Fruit fly (Drosophila melanogaster) whole organism, embryonic: Measurements from ENCODE around the gene CG11843.
A peak's percentile ranks its signal among the peaks of the same experiment; 100 is the strongest.

Experiments
- Aef1 ChIP-seq: fragments of 200-800 bp; sonication (Bioruptor generic); IDR thresholded peaks from 3 replicates; pipeline ENCODE4 v1.3.6; 2022; ENCODE audit warnings: missing biosample characterization, missing genetic modification characterization
- Antp ChIP-seq: fragments of 200-800 bp; sonication (Bioruptor generic); optimal IDR thresholded peaks from 3 replicates; lab custom pipeline; 2016; ENCODE audit warnings: missing biosample characterization, missing genetic modification characterization
- CG10209 ChIP-seq: fragments of 200-800 bp; sonication (Bioruptor generic); optimal IDR thresholded peaks from 3 replicates; lab custom pipeline; 2017; ENCODE audit warnings: missing biosample characterization, mild to moderate bottlenecking, missing genetic modification characterization, missing genetic modification reagents
- CG1233 ChIP-seq: fragments of 200-800 bp; sonication (Bioruptor generic); optimal IDR thresholded peaks from 4 replicates; lab custom pipeline; 2018; ENCODE audit warnings: missing biosample characterization, mild to moderate bottlenecking, missing genetic modification characterization
- CG12659 ChIP-seq: fragments of 200-800 bp; sonication (Bioruptor generic); optimal IDR thresholded peaks from 3 replicates; lab custom pipeline; 2017; ENCODE audit warnings: mild to moderate bottlenecking, missing biosample characterization, missing genetic modification reagents, missing genetic modification characterization
- CG13775 ChIP-seq: fragments of 200-800 bp; sonication (Bioruptor generic); optimal IDR thresholded peaks from 3 replicates; lab custom pipeline; 2017; ENCODE audit warnings: missing biosample characterization, mild to moderate bottlenecking, missing genetic modification characterization
- CG14050 ChIP-seq: fragments of 200-800 bp; sonication (Bioruptor generic); IDR thresholded peaks from 3 replicates; pipeline ENCODE4 v1.3.6; 2022; ENCODE audit warnings: missing biosample characterization, missing genetic modification characterization
- CG15479 ChIP-seq: fragments of 200-800 bp; sonication (Bioruptor generic); optimal IDR thresholded peaks from 3 replicates; lab custom pipeline; 2019; ENCODE audit warnings: missing biosample characterization, mild to moderate bottlenecking, missing genetic modification characterization, moderate library complexity
- CG16813 ChIP-seq: fragments of 200-800 bp; sonication (Bioruptor generic); IDR thresholded peaks from 3 replicates; pipeline ENCODE4 v1.3.6; 2022; ENCODE audit warnings: missing biosample characterization, missing genetic modification characterization; ENCODE audit not compliant: partially characterized antibody
- CG2120 ChIP-seq: fragments of 200-800 bp; sonication (Bioruptor generic); optimal IDR thresholded peaks from 3 replicates; lab custom pipeline; 2016; ENCODE audit warnings: missing biosample characterization, missing genetic modification characterization
- CG3065 ChIP-seq: fragments of 200-800 bp; sonication (Bioruptor generic); optimal IDR thresholded peaks from 2 replicates; lab custom pipeline; 2016; ENCODE audit warnings: missing biosample characterization, missing genetic modification characterization
- CG32532 ChIP-seq: fragments of 200-800 bp; sonication (Bioruptor generic); IDR thresholded peaks from 2 replicates; pipeline ENCODE4 v1.3.6; 2022; ENCODE audit warnings: missing biosample characterization, missing genetic modification characterization
- CG32767 ChIP-seq: fragments of 200-800 bp; sonication (Bioruptor generic); IDR thresholded peaks from 2 replicates; pipeline ENCODE4 v1.3.6; 2022; ENCODE audit warnings: missing biosample characterization, missing genetic modification characterization
- CG3281 ChIP-seq: fragments of 200-800 bp; sonication (Bioruptor generic); optimal IDR thresholded peaks from 3 replicates; lab custom pipeline; 2017; ENCODE audit warnings: missing biosample characterization, mild to moderate bottlenecking, missing genetic modification characterization
- CG33557 ChIP-seq: fragments of 200-800 bp; sonication (Bioruptor generic); optimal IDR thresholded peaks from 2 replicates; lab custom pipeline; 2019; ENCODE audit warnings: missing biosample characterization, mild to moderate bottlenecking, missing genetic modification characterization, moderate library complexity
- CG6813 ChIP-seq: fragments of 200-800 bp; sonication (Bioruptor generic); optimal IDR thresholded peaks from 2 replicates; lab custom pipeline; 2017; ENCODE audit warnings: missing biosample characterization, missing genetic modification characterization, mild to moderate bottlenecking, moderate library complexity, missing genetic modification reagents
- CG7987 ChIP-seq: fragments of 200-800 bp; sonication (Bioruptor generic); optimal IDR thresholded peaks from 2 replicates; lab custom pipeline; 2018; ENCODE audit warnings: missing biosample characterization, mild to moderate bottlenecking, missing genetic modification characterization, moderate library complexity
- CG8281 ChIP-seq: fragments of 200-800 bp; sonication (Bioruptor generic); optimal IDR thresholded peaks from 2 replicates; lab custom pipeline; 2018; ENCODE audit warnings: missing biosample characterization, mild to moderate bottlenecking, missing genetic modification characterization, moderate library complexity
- CG8765 ChIP-seq: fragments of 200-800 bp; sonication (Bioruptor generic); IDR thresholded peaks from 2 replicates; pipeline ENCODE4 v1.3.6; 2022; ENCODE audit warnings: missing biosample characterization, missing genetic modification characterization
- Dip3 ChIP-seq: fragments of 200-800 bp; sonication (Bioruptor generic); optimal IDR thresholded peaks from 3 replicates; lab custom pipeline; 2016; ENCODE audit warnings: missing biosample characterization, missing genetic modification characterization
- GATAe ChIP-seq: fragments of 200-800 bp; sonication (Bioruptor generic); conservative IDR thresholded peaks from 2 replicates; pipeline ENCODE4 v1.3.6; 2022; ENCODE audit warnings: missing biosample characterization, missing genetic modification characterization
- Hr51 ChIP-seq, 2 experiments: fragments of 200-800 bp; sonication (Bioruptor generic); optimal IDR thresholded peaks; 2 replicates in 1 of 2; 3 replicates in 1 of 2; lab custom pipeline; 2016 to 2018; ENCODE audit warnings: missing biosample characterization in 2 of 2, missing genetic modification characterization in 2 of 2, mild to moderate bottlenecking in 1 of 2, moderate library complexity in 1 of 2
- Mrtf ChIP-seq: fragments of 200-800 bp; sonication (Bioruptor generic); IDR thresholded peaks from 3 replicates; pipeline ENCODE4 v1.3.6; 2022; ENCODE audit warnings: missing biosample characterization, missing genetic modification characterization
- Nf-YA ChIP-seq: fragments of 200-800 bp; sonication (Bioruptor generic); IDR thresholded peaks from 2 replicates; pipeline ENCODE4 v1.3.6; 2022; ENCODE audit warnings: missing biosample characterization, missing genetic modification characterization
- Ravus ChIP-seq: fragments of 200-800 bp; sonication (Bioruptor generic); IDR thresholded peaks from 2 replicates; pipeline ENCODE4 v1.3.6; 2022; ENCODE audit warnings: missing biosample characterization, missing genetic modification characterization
- Six4 ChIP-seq: fragments of 200-800 bp; sonication (Bioruptor generic); optimal IDR thresholded peaks from 2 replicates; lab custom pipeline; 2016; ENCODE audit warnings: missing biosample characterization, missing genetic modification characterization
- ab ChIP-seq: fragments of 200-800 bp; sonication (Bioruptor generic); optimal IDR thresholded peaks from 2 replicates; lab custom pipeline; 2016; ENCODE audit warnings: missing biosample characterization, missing genetic modification characterization
- abd-A ChIP-seq: fragments of 200-800 bp; sonication (Bioruptor generic); optimal IDR thresholded peaks from 3 replicates; lab custom pipeline; 2019; ENCODE audit warnings: missing biosample characterization, mild to moderate bottlenecking, missing genetic modification characterization, moderate library complexity
- aop ChIP-seq: fragments of 200-800 bp; sonication (Bioruptor generic); IDR thresholded peaks from 2 replicates; pipeline ENCODE4 v1.3.6; 2022; ENCODE audit warnings: missing biosample characterization, missing genetic modification characterization
- bsh ChIP-seq, 2 experiments: fragments of 200-800 bp; sonication (Bioruptor generic); optimal IDR thresholded peaks; 2 replicates each; lab custom pipeline; 2017 to 2018; ENCODE audit warnings: mild to moderate bottlenecking in 2 of 2, missing biosample characterization in 2 of 2, missing genetic modification characterization in 2 of 2, moderate library complexity in 1 of 2
- dysf ChIP-seq: fragments of 200-800 bp; sonication (Bioruptor generic); IDR thresholded peaks from 3 replicates; pipeline ENCODE4 v1.3.6; 2022; ENCODE audit warnings: missing biosample characterization, missing genetic modification characterization
- eve ChIP-seq, 2 experiments: fragments of >200 bp; optimal IDR thresholded peaks; 2 replicates each; lab custom pipeline; 2017; ENCODE audit warnings: missing biosample characterization in 2 of 2, missing genetic modification characterization in 2 of 2
- lilli ChIP-seq: fragments of 200-800 bp; sonication (Bioruptor generic); optimal IDR thresholded peaks from 3 replicates; lab custom pipeline; 2016; ENCODE audit warnings: missing biosample characterization, missing genetic modification characterization
- lmd ChIP-seq: fragments of 200-800 bp; sonication (Bioruptor generic); IDR thresholded peaks from 2 replicates; pipeline ENCODE4 v1.3.6; 2022; ENCODE audit warnings: missing biosample characterization, missing genetic modification characterization
- nerfin-2 ChIP-seq: fragments of 200-800 bp; sonication (Bioruptor generic); IDR thresholded peaks from 2 replicates; pipeline ENCODE4 v1.3.6; 2022; ENCODE audit warnings: missing biosample characterization, missing genetic modification characterization; ENCODE audit not compliant: partially characterized antibody
- nom ChIP-seq: fragments of 200-800 bp; sonication (Bioruptor generic); optimal IDR thresholded peaks from 2 replicates; lab custom pipeline; 2017; ENCODE audit warnings: missing biosample characterization, missing genetic modification characterization, mild to moderate bottlenecking, moderate library complexity, missing genetic modification reagents
- oc ChIP-seq: fragments of 200-800 bp; sonication (Bioruptor generic); optimal IDR thresholded peaks from 2 replicates; lab custom pipeline; 2018; ENCODE audit warnings: missing biosample characterization, mild to moderate bottlenecking, missing genetic modification characterization, moderate library complexity
- otp ChIP-seq: fragments of 200-800 bp; sonication (Bioruptor generic); IDR thresholded peaks from 3 replicates; pipeline ENCODE4, ENCODE4 v1.3.6; 2022; ENCODE audit warnings: missing biosample characterization, missing genetic modification characterization
- row ChIP-seq: fragments of 200-800 bp; sonication (Bioruptor generic); IDR thresholded peaks from 3 replicates; pipeline ENCODE4 v1.3.6; 2022; ENCODE audit warnings: missing biosample characterization, missing genetic modification characterization
- salm ChIP-seq: fragments of 200-800 bp; sonication (Bioruptor generic); optimal IDR thresholded peaks from 2 replicates; lab custom pipeline; 2018; ENCODE audit warnings: missing biosample characterization, mild to moderate bottlenecking, missing genetic modification characterization
- sens ChIP-seq: fragments of 200-800 bp; sonication (Bioruptor generic); peaks from one replicate; lab custom pipeline; 2016; ENCODE audit warnings: missing biosample characterization, missing genetic modification characterization
- slou ChIP-seq: fragments of 200-800 bp; sonication (Bioruptor generic); optimal IDR thresholded peaks from 3 replicates; lab custom pipeline; 2016; ENCODE audit warnings: missing biosample characterization, missing genetic modification characterization
- sug ChIP-seq: fragments of 200-800 bp; optimal IDR thresholded peaks from 2 replicates; lab custom pipeline; 2019; ENCODE audit warnings: missing biosample characterization, mild to moderate bottlenecking, missing genetic modification characterization, moderate library complexity
- unc-4 ChIP-seq: fragments of 200-800 bp; sonication (Bioruptor generic); IDR thresholded peaks from 2 replicates; pipeline ENCODE4 v1.3.6; 2022; ENCODE audit warnings: missing biosample characterization, missing genetic modification characterization; ENCODE audit not compliant: partially characterized antibody
- zf30C ChIP-seq: fragments of 200-800 bp; sonication (Bioruptor generic); optimal IDR thresholded peaks from 3 replicates; lab custom pipeline; 2018; ENCODE audit warnings: missing biosample characterization, mild to moderate bottlenecking, missing genetic modification characterization

CG11843 gene

dm6 chr3R:29094152-29094551, 40.0 kb downstream of the CG11843 start (continued):
- TF ChIP-seq eve (GFP tag; optimal IDR thresholded peaks at IDR 0.05; lab: Kevin White, UChicago) (no peak), CG3065 (GFP tag; lab: Kevin White, UChicago) (no peak), oc (tag; lab: Kevin White, UChicago) (no peak), lilli (GFP tag; lab: Kevin White, UChicago) (no peak), row (GFP tag; lab: Robert Waterston, UW) (peak; percentile 45; the same call in 1 of the 3 replicates), dysf (GFP tag; lab: Robert Waterston, UW) (peak; percentile 39; the same call in 1 of the 3 replicates), aop (GFP tag; lab: Robert Waterston, UW) (no peak), CG32532 (no peak), CG3281 (no peak), sens (GFP tag; lab: Kevin White, UChicago) (peak; percentile 78), slou (GFP tag; lab: Kevin White, UChicago) (no peak), CG2120 (GFP tag; lab: Kevin White, UChicago) (peak; percentile 23), CG6813 (GFP tag; lab: Kevin White, UChicago) (no peak), CG13775 (GFP tag; lab: Kevin White, UChicago) (no peak), otp (GFP tag; lab: Robert Waterston, UW) (peak; percentile 30; the same call in 1 of the 3 replicates), nom (peak; percentile 17), CG8765 (GFP tag; lab: Robert Waterston, UW) (no peak), CG15479 (no peak), Dip3 (no peak), Aef1 (GFP tag; lab: Robert Waterston, UW) (no peak), bsh (GFP tag; optimal IDR thresholded peaks at IDR 0.05; lab: Kevin White, UChicago) (peak in 1 of 2 experiments; percentile 45), CG33557 (no peak), CG8281 (tag; lab: Kevin White, UChicago) (no peak), abd-A (tag; lab: Kevin White, UChicago) (no peak), sug (tag; lab: Kevin White, UChicago) (no peak), Six4 (GFP tag; lab: Kevin White, UChicago) (no peak), nerfin-2 (GFP tag; lab: Robert Waterston, UW) (no peak), lmd (GFP tag; lab: Robert Waterston, UW) (no peak), CG14050 (GFP tag; lab: Robert Waterston, UW) (no peak), Nf-YA (no peak), CG12659 (GFP tag; lab: Kevin White, UChicago) (no peak), unc-4 (GFP tag; lab: Robert Waterston, UW) (no peak), CG1233 (GFP tag; lab: Kevin White, UChicago) (no peak), GATAe (GFP tag; lab: Robert Waterston, UW) (no peak), ab (no peak), CG10209 (GFP tag; lab: Kevin White, UChicago) (no peak), CG32767 (GFP tag; lab: Robert Waterston, UW) (no peak), Antp (GFP tag; lab: Kevin White, UChicago) (peak; percentile 16), salm (tag; lab: Kevin White, UChicago) (no peak), Hr51 (GFP tag; optimal IDR thresholded peaks at IDR 0.05; lab: Kevin White, UChicago) (peak in 1 of 2 experiments; percentile 10), CG7987 (GFP tag; lab: Kevin White, UChicago) (no peak), CG16813 (GFP tag; lab: Robert Waterston, UW) (no peak), Ravus (GFP tag; lab: Robert Waterston, UW) (no peak), Mrtf (GFP tag; lab: Robert Waterston, UW) (no peak), zf30C (GFP tag; lab: Kevin White, UChicago) (peak; percentile 11)
